Fruit fly (Drosophila melanogaster) whole organism, wandering third instar larva: Measurements from ENCODE around the gene Ttc1.

ENCODE experiments used
- Abd-B ChIP-seq: fragments of >200 bp; optimal IDR thresholded peaks from 2 replicates; lab custom pipeline; 2017; ENCODE audit warnings: missing biosample characterization, missing genetic modification characterization
- CG32264 ChIP-seq: fragments of 200-800 bp; sonication (Bioruptor generic); optimal IDR thresholded peaks from 2 replicates; lab custom pipeline; 2016; ENCODE audit warnings: missing biosample characterization, missing genetic modification characterization
- CG9705 ChIP-seq: fragments of 200-800 bp; sonication (Bioruptor generic); optimal IDR thresholded peaks from 2 replicates; lab custom pipeline; 2018; ENCODE audit warnings: missing biosample characterization, mild to moderate bottlenecking, missing genetic modification characterization
- CrebA ChIP-seq: fragments of 200-800 bp; sonication (Bioruptor generic); optimal IDR thresholded peaks from 2 replicates; lab custom pipeline; 2016; ENCODE audit warnings: missing biosample characterization, mild to moderate bottlenecking, missing genetic modification characterization, borderline replicate concordance
- Dif ChIP-seq: fragments of 200-275, 200-300 bp; sonication (Bioruptor generic); optimal IDR thresholded peaks from 2 replicates; lab custom pipeline; 2018; ENCODE audit warnings: missing biosample characterization, missing genetic modification characterization; ENCODE audit not compliant: partially characterized antibody
- GATAd ChIP-seq: sonication (Bioruptor generic); optimal IDR thresholded peaks from 2 replicates; lab custom pipeline; 2016; ENCODE audit warnings: missing biosample characterization, missing genetic modification characterization
- HLH106 ChIP-seq: fragments of 200-800 bp; optimal IDR thresholded peaks from 3 replicates; lab custom pipeline; 2019; ENCODE audit warnings: missing biosample characterization, mild to moderate bottlenecking, missing genetic modification characterization, moderate library complexity
- Hnf4 ChIP-seq: fragments of 200-800 bp; sonication (Bioruptor generic); optimal IDR thresholded peaks from 2 replicates; lab custom pipeline; 2016; ENCODE audit warnings: missing biosample characterization, mild to moderate bottlenecking, missing genetic modification characterization
- Hr83 ChIP-seq: fragments of 200-300 bp; sonication (Bioruptor generic); optimal IDR thresholded peaks from 2 replicates; lab custom pipeline; 2016; ENCODE audit warnings: missing biosample characterization, mild to moderate bottlenecking, missing genetic modification characterization, moderate library complexity; ENCODE audit not compliant: poor library complexity, severe bottlenecking
- Jra ChIP-seq: sonication (Bioruptor generic); optimal IDR thresholded peaks from 2 replicates; lab custom pipeline; 2016; ENCODE audit warnings: missing biosample characterization, missing genetic modification characterization
- Mio ChIP-seq: sonication (Bioruptor generic); optimal IDR thresholded peaks from 2 replicates; lab custom pipeline; 2016; ENCODE audit warnings: missing biosample characterization, missing genetic modification characterization
- Myc ChIP-seq: fragments of >200 bp; optimal IDR thresholded peaks from 2 replicates; lab custom pipeline; 2017
- N ChIP-seq: fragments of >200 bp; optimal IDR thresholded peaks from 2 replicates; lab custom pipeline; 2018; ENCODE audit warnings: missing biosample characterization, missing external identifiers, missing genetic modification characterization
- OdsH ChIP-seq: fragments of 200-800 bp; sonication (Bioruptor generic); optimal IDR thresholded peaks from 2 replicates; lab custom pipeline; 2016; ENCODE audit warnings: missing biosample characterization, mild to moderate bottlenecking, missing genetic modification characterization
- Rel ChIP-seq, 2 experiments: fragments of 200-800 bp; sonication (Bioruptor generic) in 1 of 2; optimal IDR thresholded peaks; 2 replicates in 1 of 2; 3 replicates in 1 of 2; lab custom pipeline; 2016 to 2019; ENCODE audit warnings: mild to moderate bottlenecking in 2 of 2, missing biosample characterization in 2 of 2, missing genetic modification characterization in 2 of 2, moderate library complexity in 1 of 2
- Sp1 ChIP-seq: fragments of 200-800 bp; sonication (Bioruptor generic); optimal IDR thresholded peaks from 3 replicates; lab custom pipeline; 2019; ENCODE audit warnings: missing biosample characterization, mild to moderate bottlenecking, missing genetic modification characterization, moderate library complexity
- Vsx2 ChIP-seq: fragments of 200-300, 225-300 bp; sonication (Bioruptor generic); optimal IDR thresholded peaks from 2 replicates; lab custom pipeline; 2018; ENCODE audit warnings: missing biosample characterization, missing genetic modification characterization; ENCODE audit not compliant: partially characterized antibody
- br ChIP-seq: fragments of 200-800 bp; sonication (Bioruptor generic); optimal IDR thresholded peaks from 2 replicates; lab custom pipeline; 2016; ENCODE audit warnings: missing biosample characterization, missing genetic modification characterization
- brk ChIP-seq: fragments of 200-800 bp; sonication (Bioruptor generic); optimal IDR thresholded peaks from 2 replicates; lab custom pipeline; 2016; ENCODE audit warnings: missing biosample characterization, mild to moderate bottlenecking, missing genetic modification characterization
- dl ChIP-seq, 2 experiments: fragments of 175-275, 200-275 bp in 1 of 2; fragments of 200-275 bp in 1 of 2; sonication (Bioruptor generic); optimal IDR thresholded peaks; lab custom pipeline; 2018; ENCODE audit warnings: mild to moderate bottlenecking in 2 of 2, missing biosample characterization in 2 of 2, missing genetic modification characterization in 2 of 2, moderate library complexity in 2 of 2; ENCODE audit not compliant: partially characterized antibody in 2 of 2, insufficient read depth in 1 of 2
- dmrt93B ChIP-seq: fragments of 200-800 bp; sonication (Bioruptor generic); optimal IDR thresholded peaks from 2 replicates; lab custom pipeline; 2018; ENCODE audit warnings: missing biosample characterization, mild to moderate bottlenecking, missing genetic modification characterization
- dsf ChIP-seq: sonication (Bioruptor generic); optimal IDR thresholded peaks from 2 replicates; lab custom pipeline; 2016; ENCODE audit warnings: missing biosample characterization, missing genetic modification characterization, borderline replicate concordance
- ey ChIP-seq: fragments of 200-800 bp; sonication (Bioruptor generic); optimal IDR thresholded peaks from 2 replicates; lab custom pipeline; 2016; ENCODE audit warnings: missing biosample characterization, missing genetic modification characterization
- foxo ChIP-seq, 2 experiments: fragments of 200-800 bp; sonication (Bioruptor generic); optimal IDR thresholded peaks; 2 replicates in 1 of 2; 3 replicates in 1 of 2; lab custom pipeline; 2016 to 2017; ENCODE audit warnings: missing biosample characterization in 2 of 2, missing genetic modification characterization in 2 of 2
- fru ChIP-seq: fragments of 200-800 bp; sonication (Bioruptor generic); optimal IDR thresholded peaks from 3 replicates; lab custom pipeline; 2016; ENCODE audit warnings: missing biosample characterization, mild to moderate bottlenecking, missing genetic modification characterization
- h ChIP-seq: fragments of 200-800 bp; sonication (Bioruptor generic); optimal IDR thresholded peaks from 3 replicates; lab custom pipeline; 2016; ENCODE audit warnings: missing biosample characterization, mild to moderate bottlenecking, missing genetic modification characterization
- jim ChIP-seq: fragments of 175-275, 200-325 bp; sonication (Bioruptor generic); optimal IDR thresholded peaks from 2 replicates; lab custom pipeline; 2016; ENCODE audit warnings: missing biosample characterization, mild to moderate bottlenecking, missing genetic modification characterization
- lola ChIP-seq: fragments of >200 bp; optimal IDR thresholded peaks from 2 replicates; lab custom pipeline; 2017; ENCODE audit warnings: missing biosample characterization, missing genetic modification characterization
- pan ChIP-seq: fragments of >200 bp; optimal IDR thresholded peaks from 2 replicates; lab custom pipeline; 2017
- psq ChIP-seq: fragments of 200-800 bp; sonication (Bioruptor generic); optimal IDR thresholded peaks from 3 replicates; lab custom pipeline; 2017; ENCODE audit warnings: missing biosample characterization, mild to moderate bottlenecking, missing genetic modification characterization, moderate library complexity
- rgr ChIP-seq: fragments of 200-800 bp; sonication (Bioruptor generic); optimal IDR thresholded peaks from 3 replicates; lab custom pipeline; 2016; ENCODE audit warnings: missing biosample characterization, mild to moderate bottlenecking, missing genetic modification characterization
- sage ChIP-seq: fragments of 200-800 bp; sonication (Bioruptor generic); optimal IDR thresholded peaks from 2 replicates; lab custom pipeline; 2016; ENCODE audit warnings: missing biosample characterization, mild to moderate bottlenecking, missing genetic modification characterization
- sv ChIP-seq: fragments of 200-800 bp; sonication (Bioruptor generic); optimal IDR thresholded peaks from 3 replicates; lab custom pipeline; 2016; ENCODE audit warnings: missing biosample characterization, missing genetic modification characterization
- tai ChIP-seq: sonication (Bioruptor generic); optimal IDR thresholded peaks from 2 replicates; lab custom pipeline; 2016; ENCODE audit warnings: missing biosample characterization, missing genetic modification characterization
- woc ChIP-seq: sonication (Bioruptor generic); optimal IDR thresholded peaks from 2 replicates; lab custom pipeline; 2016; ENCODE audit warnings: missing biosample characterization, mild to moderate bottlenecking, missing genetic modification characterization

The Ttc1 gene

DNA sequence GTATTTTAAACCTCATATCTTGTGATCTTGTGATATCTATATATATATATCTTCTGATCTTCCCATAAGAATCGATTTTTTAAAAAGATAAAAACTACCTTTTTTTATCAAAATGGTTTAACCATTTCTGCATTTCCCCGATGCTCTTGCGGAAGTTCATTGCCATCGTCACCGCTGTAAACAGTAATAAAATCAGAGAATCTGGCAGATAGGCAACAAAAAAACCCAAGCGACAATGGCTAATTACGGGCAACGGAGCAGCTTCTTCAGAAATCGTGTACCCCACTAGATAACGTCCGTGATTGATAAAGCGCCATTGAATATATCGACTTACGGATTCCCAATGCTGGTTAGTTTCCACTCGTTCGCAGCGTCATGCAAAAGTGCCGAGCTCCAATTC lies 11.4 kb upstream of the Ttc1 start, which contains the start of gene CG10405:
CG10405 (plus strand) TSS at position 301 of the 400 bp plus-strand sequence.
- no peak for TF ChIP-seq foxo (GFP tag; optimal IDR thresholded peaks at IDR 0.05; lab: Kevin White, UChicago)
- no peak for TF ChIP-seq lola (GFP tag; lab: Kevin White, UChicago)
- TF ChIP-seq GATAd (GFP tag; lab: Kevin White, UChicago): no peak
- no peak for TF ChIP-seq HLH106 (tag; lab: Kevin White, UChicago)

DNA sequence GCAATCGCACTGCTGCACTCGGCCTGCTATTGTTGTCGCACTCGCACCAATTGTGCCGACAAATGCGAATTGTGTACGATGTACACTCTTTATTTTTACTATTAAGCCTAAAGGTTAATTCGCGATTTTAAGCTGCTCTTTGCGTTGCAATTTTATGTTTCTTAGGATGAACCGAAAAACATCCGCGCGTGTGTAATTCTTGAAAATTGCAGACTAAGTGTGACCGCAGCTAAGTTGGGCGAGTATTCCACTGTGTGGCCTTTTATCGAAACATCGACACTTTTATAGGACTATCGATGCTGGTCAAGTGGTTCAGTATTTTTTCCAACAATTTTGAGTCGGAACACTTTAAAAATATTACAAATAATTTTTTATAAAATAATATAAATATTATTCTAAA lies 10.8 kb upstream of the Ttc1 start, which contains the start of gene Pak3:
Pak3 (minus strand) TSS at position 225 of the 400 bp plus-strand sequence.
- TF ChIP-seq Rel (GFP tag; optimal IDR thresholded peaks at IDR 0.05; lab: Kevin White, UChicago): no peak
- peak; percentile 8 for TF ChIP-seq Rel (tag; optimal IDR thresholded peaks at IDR 0.05; lab: Kevin White, UChicago)
- peak; percentile 48 for TF ChIP-seq Vsx2
- TF ChIP-seq pan: no peak
- peak; percentile 58 for TF ChIP-seq Hr83 (GFP tag; lab: Kevin White, UChicago)

DNA sequence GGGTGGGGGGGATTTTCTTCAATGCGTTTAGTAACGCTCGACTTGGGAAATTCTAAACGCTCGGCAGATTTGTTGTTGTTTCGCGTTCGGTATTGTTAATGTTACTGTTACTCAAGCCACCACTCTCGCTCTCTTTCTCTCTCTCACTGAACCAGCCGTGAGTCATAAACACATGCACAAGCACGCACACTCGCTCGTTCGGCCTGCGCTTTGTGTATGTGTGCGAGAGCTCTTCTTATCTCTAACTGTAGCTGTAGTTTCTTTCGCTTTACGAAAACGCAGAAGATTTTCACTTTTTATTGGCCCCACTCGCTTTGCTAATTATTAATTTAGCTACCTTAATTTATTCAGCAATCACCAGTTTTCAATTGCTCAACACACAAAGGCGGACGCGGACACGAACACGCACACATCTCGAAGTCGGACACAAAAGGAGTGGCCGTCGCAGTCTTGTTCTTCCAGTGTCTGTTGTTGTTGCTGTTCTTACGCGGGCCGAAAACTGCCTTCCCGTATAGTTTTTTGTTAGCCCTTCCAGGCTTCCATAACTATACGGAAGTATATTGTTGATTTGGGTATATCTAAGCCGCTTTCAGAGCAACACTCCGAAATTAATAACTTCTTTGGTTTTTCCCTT lies 10.3 kb upstream of the Ttc1 start:
- TF ChIP-seq psq (GFP tag; lab: Kevin White, UChicago) (peak; percentile 15), Jra (GFP tag; lab: Kevin White, UChicago) (peak; percentile 90), CG32264 (GFP tag; lab: Kevin White, UChicago) (no peak), HLH106 (tag; lab: Kevin White, UChicago) (no peak), Dif (peak; percentile 67), Abd-B (GFP tag; lab: Kevin White, UChicago) (no peak), Hr83 (GFP tag; lab: Kevin White, UChicago) (no peak), Rel (GFP tag; optimal IDR thresholded peaks at IDR 0.05; lab: Kevin White, UChicago) (no peak), Rel (tag; optimal IDR thresholded peaks at IDR 0.05; lab: Kevin White, UChicago) (peak; percentile 52), dl (GFP tag; optimal IDR thresholded peaks at IDR 0.05; lab: Kevin White, UChicago; ENCODE audit: insufficient read depth in 1 of 2, partially characterized antibody in 2 of 2) (peak; percentile 13 to 50), N (GFP tag; lab: Kevin White, UChicago) (peak; percentile 36), brk (GFP tag; lab: Kevin White, UChicago) (no peak), Myc (lab: Kevin White, UChicago) (no peak)

DNA sequence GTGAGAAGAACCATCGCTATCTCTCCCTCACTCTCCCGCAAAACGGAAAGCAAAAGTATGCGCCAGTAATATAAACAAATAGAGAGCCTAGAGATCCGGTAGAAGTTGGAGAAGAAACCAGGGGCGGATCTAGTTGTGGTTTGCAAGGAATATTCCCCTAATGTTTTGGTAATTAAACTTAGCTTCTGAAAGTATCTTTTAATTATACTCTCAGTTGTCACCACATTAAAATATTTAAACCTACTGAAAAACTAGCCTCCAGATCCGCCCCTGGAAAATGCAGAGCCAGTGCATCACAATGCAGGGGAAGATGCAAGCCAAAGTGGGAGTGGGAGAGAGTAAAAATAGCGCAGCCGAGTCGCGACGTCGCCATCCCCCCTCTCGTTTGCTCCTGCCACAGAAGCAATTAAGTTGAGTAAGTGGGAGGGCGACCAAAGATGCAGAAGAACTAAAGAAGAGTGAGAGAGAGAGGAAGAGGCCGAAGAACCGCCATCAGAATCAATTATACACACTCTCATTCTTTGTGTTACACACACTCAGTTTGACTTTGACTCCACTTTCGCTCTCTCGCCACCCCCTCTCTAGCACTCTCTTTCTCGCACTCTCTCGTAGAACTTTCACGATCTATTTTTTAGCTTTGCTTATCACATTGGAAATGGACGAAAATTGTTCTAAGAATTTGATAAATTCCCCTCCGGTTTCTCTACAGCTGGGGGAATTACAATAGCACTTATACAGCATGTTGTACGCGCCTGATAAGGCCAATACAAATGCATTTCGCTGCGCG lies 6.6 kb upstream of the Ttc1 start:
- TF ChIP-seq Mio (GFP tag; lab: Kevin White, UChicago) (peak; percentile 55), Vsx2 (peak; percentile 46), OdsH (GFP tag; lab: Kevin White, UChicago) (peak; percentile 82), Abd-B (GFP tag; lab: Kevin White, UChicago) (no peak), dsf (GFP tag; lab: Kevin White, UChicago) (no peak), GATAd (GFP tag; lab: Kevin White, UChicago) (peak; percentile 59), CG9705 (GFP tag; lab: Kevin White, UChicago) (peak; percentile 52), CG32264 (GFP tag; lab: Kevin White, UChicago) (peak; percentile 68), jim (GFP tag; lab: Kevin White, UChicago) (no peak), woc (GFP tag; lab: Kevin White, UChicago) (peak; percentile 70), lola (GFP tag; lab: Kevin White, UChicago) (no peak), Rel (GFP tag; optimal IDR thresholded peaks at IDR 0.05; lab: Kevin White, UChicago) (no peak), Rel (tag; optimal IDR thresholded peaks at IDR 0.05; lab: Kevin White, UChicago) (peak; percentile 100), Sp1 (peak; percentile 64), foxo (GFP tag; optimal IDR thresholded peaks at IDR 0.05; lab: Kevin White, UChicago) (peak in 1 of 2 experiments; percentile 94), rgr (GFP tag; lab: Kevin White, UChicago) (peak; percentile 88), dmrt93B (GFP tag; lab: Kevin White, UChicago) (no peak), Hr83 (GFP tag; lab: Kevin White, UChicago) (peak; percentile 71), sage (GFP tag; lab: Kevin White, UChicago) (peak; percentile 42), h (GFP tag; lab: Kevin White, UChicago) (peak; percentile 93), sv (GFP tag; lab: Kevin White, UChicago) (peak; percentile 47), tai (GFP tag; lab: Kevin White, UChicago) (no peak), Jra (GFP tag; lab: Kevin White, UChicago) (peak; percentile 32), Hnf4 (peak; percentile 81), CrebA (GFP tag; lab: Kevin White, UChicago) (no peak), ey (GFP tag; lab: Kevin White, UChicago) (peak; percentile 91), HLH106 (tag; lab: Kevin White, UChicago) (peak; percentile 88), brk (GFP tag; lab: Kevin White, UChicago) (no peak), psq (GFP tag; lab: Kevin White, UChicago) (peak; percentile 77), Dif (peak; percentile 48), N (GFP tag; lab: Kevin White, UChicago) (no peak), dl (GFP tag; optimal IDR thresholded peaks at IDR 0.05; lab: Kevin White, UChicago; ENCODE audit: insufficient read depth in 1 of 2, partially characterized antibody in 2 of 2) (peak in 1 of 2 experiments; percentile 53), fru (GFP tag; lab: Kevin White, UChicago) (peak; percentile 88), br (GFP tag; lab: Kevin White, UChicago) (peak; percentile 84)
